Fruit fly (Drosophila melanogaster): ENCODE results near the gene Ilp8.

Ilp8 gene

dm6 chr3L:17006250-17006693, 25.6 kb downstream of the Ilp8 start (continued):
- TF ChIP-seq vvl (GFP tag; IDR thresholded peaks at IDR 0.05): 0 out of 2 replicates have a peak, but pooled peaks have one; percentile 42
- TF ChIP-seq gsb-n (tag; optimal IDR thresholded peaks at IDR 0.05): no peak
- TF ChIP-seq Vsx1 (GFP tag; optimal IDR thresholded peaks at IDR 0.05): no peak
- TF ChIP-seq sug (tag; optimal IDR thresholded peaks at IDR 0.05): peak; percentile 83
- no peak for TF ChIP-seq pan (optimal IDR thresholded peaks at IDR 0.05)
- TF ChIP-seq pan (GFP tag; optimal IDR thresholded peaks at IDR 0.05 in 1 of 2, IDR thresholded peaks at IDR 0.05 in 1 of 2): peak in 1 of 2 experiments; percentile 55
- no peak for TF ChIP-seq Sin3A (optimal IDR thresholded peaks at IDR 0.05)
- no peak for TF ChIP-seq dmrt99B (tag; optimal IDR thresholded peaks at IDR 0.05)
- no peak for TF ChIP-seq Xbp1 (GFP tag; optimal IDR thresholded peaks at IDR 0.05)
- TF ChIP-seq CG6854 (GFP tag; optimal IDR thresholded peaks at IDR 0.05): no peak
- TF ChIP-seq CG1647 (GFP tag; optimal IDR thresholded peaks at IDR 0.05): no peak
- TF ChIP-seq wek (GFP tag; optimal IDR thresholded peaks at IDR 0.05): peak; percentile 9
- no peak for TF ChIP-seq CG12219 (GFP tag; optimal IDR thresholded peaks at IDR 0.05)
- TF ChIP-seq Sox102F (GFP tag; optimal IDR thresholded peaks at IDR 0.05): no peak
- TF ChIP-seq CG1233 (GFP tag; optimal IDR thresholded peaks at IDR 0.05): no peak
- TF ChIP-seq CG9437 (GFP tag; optimal IDR thresholded peaks at IDR 0.05): no peak
- no peak for TF ChIP-seq CG2129 (GFP tag; IDR thresholded peaks at IDR 0.05; ENCODE audit: partially characterized antibody)
- TF ChIP-seq PHDP (tag; optimal IDR thresholded peaks at IDR 0.05): no peak
- TF ChIP-seq da (GFP tag; optimal IDR thresholded peaks at IDR 0.05): no peak
- no peak for TF ChIP-seq CG3065 (GFP tag; optimal IDR thresholded peaks at IDR 0.05)
- no peak for TF ChIP-seq dmrt11E (tag; optimal IDR thresholded peaks at IDR 0.05)
- no peak for TF ChIP-seq CG9876 (GFP tag; optimal IDR thresholded peaks at IDR 0.05)
- TF ChIP-seq gcm (GFP tag; optimal IDR thresholded peaks at IDR 0.05): no peak
- no peak for TF ChIP-seq ham (GFP tag; IDR thresholded peaks at IDR 0.05)
- no peak for TF ChIP-seq Atf3 (GFP tag; optimal IDR thresholded peaks at IDR 0.05)
- 0 out of 3 replicates have a peak, but pooled peaks have one; percentile 6 for TF ChIP-seq CG17361 (GFP tag; IDR thresholded peaks at IDR 0.05)
- no peak for TF ChIP-seq chif (GFP tag; optimal IDR thresholded peaks at IDR 0.05)

DNA sequence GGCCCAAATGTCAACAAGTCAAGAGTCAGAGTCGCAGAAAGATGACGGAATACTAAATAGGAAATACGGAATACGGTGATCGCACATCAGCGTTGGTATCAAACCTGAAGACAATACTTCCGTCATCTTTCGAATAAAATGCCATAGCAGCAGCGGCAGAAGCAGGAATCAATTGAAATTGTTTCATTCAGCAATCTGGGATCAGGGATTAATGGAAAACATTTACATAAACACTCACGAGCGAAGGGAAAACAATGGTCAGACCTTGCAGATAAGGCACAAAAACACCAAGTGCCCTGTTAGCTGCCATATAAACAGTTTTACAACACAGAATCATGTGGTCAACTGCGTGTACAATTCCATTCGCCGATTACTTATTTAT, 26.5 kb downstream of the Ilp8 start:
- peak; percentile 11 for TF ChIP-seq sug (tag; optimal IDR thresholded peaks at IDR 0.05)
- TF ChIP-seq peb (GFP tag; IDR thresholded peaks at IDR 0.05): no peak
- TF ChIP-seq CG34376 (GFP tag; optimal IDR thresholded peaks at IDR 0.05): peak; percentile 65
- peak; percentile 4 for TF ChIP-seq stwl (tag; optimal IDR thresholded peaks at IDR 0.05)
- TF ChIP-seq bigmax (GFP tag; optimal IDR thresholded peaks at IDR 0.05): no peak
- TF ChIP-seq Pdp1 (GFP tag; optimal IDR thresholded peaks at IDR 0.05): peak in 1 of 2 experiments; percentile 39
- TF ChIP-seq tio (GFP tag; optimal IDR thresholded peaks at IDR 0.05): no peak
- TF ChIP-seq pita (GFP tag; optimal IDR thresholded peaks at IDR 0.05): no peak
- TF ChIP-seq pfk (GFP tag; optimal IDR thresholded peaks at IDR 0.05): no peak
- TF ChIP-seq dmrt99B (tag; optimal IDR thresholded peaks at IDR 0.05): no peak
- TF ChIP-seq CG6272 (GFP tag; IDR thresholded peaks at IDR 0.05): no peak
- TF ChIP-seq CG7839 (tag; optimal IDR thresholded peaks at IDR 0.05): no peak
- no peak for TF ChIP-seq Hand (GFP tag; optimal IDR thresholded peaks at IDR 0.05)
- no peak for TF ChIP-seq dimm (GFP tag; IDR thresholded peaks at IDR 0.05)
- TF ChIP-seq nom (GFP tag; optimal IDR thresholded peaks at IDR 0.05): no peak
- TF ChIP-seq caup (GFP tag; optimal IDR thresholded peaks at IDR 0.05; ENCODE audit: severe bottlenecking): no peak
- TF ChIP-seq CrebB (tag; optimal IDR thresholded peaks at IDR 0.05): no peak
- TF ChIP-seq E2f1 (GFP tag; IDR thresholded peaks at IDR 0.05): no peak
- TF ChIP-seq Sox102F (GFP tag; optimal IDR thresholded peaks at IDR 0.05): no peak
- TF ChIP-seq Rfx (GFP tag; IDR thresholded peaks at IDR 0.05): 0 out of 2 replicates have a peak, but pooled peaks have one; percentile 5
- no peak for TF ChIP-seq slp2 (GFP tag; optimal IDR thresholded peaks at IDR 0.05)
- TF ChIP-seq CG13624 (GFP tag; optimal IDR thresholded peaks at IDR 0.05): no peak
- no peak for TF ChIP-seq NfI (GFP tag; optimal IDR thresholded peaks at IDR 0.05)
- TF ChIP-seq corto (GFP tag; optimal IDR thresholded peaks at IDR 0.05): no peak
